Worm (Caenorhabditis elegans) whole organism, L3 larva: ENCODE results near the gene pms-2.

Source experiments
- ceh-16 ChIP-seq: sonication (generic microtip); optimal IDR thresholded peaks from 2 replicates; lab custom pipeline; 2017; ENCODE audit warnings: missing biosample characterization, missing genetic modification characterization
- elt-3 ChIP-seq, 3 experiments: fragments of 150-350 bp in 1 of 3; sonication (generic microtip) in 2 of 3; optimal IDR thresholded peaks; 2 replicates in 2 of 3; 4 replicates in 1 of 3; lab custom pipeline; 2014 to 2017; ENCODE audit warnings: missing biosample characterization in 3 of 3, missing genetic modification characterization in 3 of 3
- jun-1 ChIP-seq: fragments of 150-350 bp; optimal IDR thresholded peaks from 2 replicates; lab custom pipeline; 2014; ENCODE audit warnings: missing biosample characterization, missing genetic modification reagents, missing genetic modification characterization
- lin-15B ChIP-seq: fragments of 150-350 bp; optimal IDR thresholded peaks from 2 replicates; lab custom pipeline; 2014; ENCODE audit warnings: missing biosample characterization, missing genetic modification characterization
- mdl-1 ChIP-seq: fragments of 150-350 bp; optimal IDR thresholded peaks from 2 replicates; lab custom pipeline; 2014; ENCODE audit warnings: missing biosample characterization, missing genetic modification characterization
- nhr-11 ChIP-seq: fragments of 150-350 bp; optimal IDR thresholded peaks from 2 replicates; lab custom pipeline; 2014; ENCODE audit warnings: missing biosample characterization, missing genetic modification characterization
- nhr-25 ChIP-seq: sonication (generic microtip); optimal IDR thresholded peaks from 2 replicates; lab custom pipeline; 2017; ENCODE audit warnings: missing biosample characterization, missing genetic modification characterization
- nhr-76 ChIP-seq: fragments of 150-350 bp; sonication (generic microtip); optimal IDR thresholded peaks from 5 replicates; lab custom pipeline; 2014; ENCODE audit warnings: missing biosample characterization, missing genetic modification characterization
- pqm-1 ChIP-seq: fragments of 150-350 bp; optimal IDR thresholded peaks from 2 replicates; lab custom pipeline; 2017; ENCODE audit warnings: missing biosample characterization, missing genetic modification characterization, inconsistent platforms
- sea-2 ChIP-seq: fragments of 150-350 bp; sonication (generic microtip); optimal IDR thresholded peaks from 4 replicates; lab custom pipeline; 2014; ENCODE audit warnings: missing biosample characterization, missing genetic modification reagents, missing genetic modification characterization
- skn-1 ChIP-seq: fragments of 150-350 bp; optimal IDR thresholded peaks from 2 replicates; lab custom pipeline; 2014; ENCODE audit warnings: missing biosample characterization, missing genetic modification characterization
- tbx-2 ChIP-seq: sonication (generic microtip); optimal IDR thresholded peaks from 2 replicates; lab custom pipeline; 2016; ENCODE audit warnings: mild to moderate bottlenecking, missing genetic modification characterization, missing compliant biosample characterization
- unc-62 ChIP-seq: fragments of 150-350 bp; sonication (generic microtip); optimal IDR thresholded peaks from 4 replicates; lab custom pipeline; 2014; ENCODE audit warnings: missing biosample characterization, missing genetic modification reagents, missing genetic modification characterization
- zag-1 ChIP-seq: fragments of 150-350 bp; optimal IDR thresholded peaks from 2 replicates; lab custom pipeline; 2014; ENCODE audit warnings: missing biosample characterization, missing genetic modification characterization

ce11 chrV:11615948-11616681 is 45.7 kb upstream of the pms-2 start, which contains the start of gene nlp-24:
- TF ChIP-seq jun-1 (tag; lab: Kevin White, UChicago) (no peak), lin-15B (no peak), unc-62 (no peak), mdl-1 (tag; lab: Kevin White, UChicago) (no peak), tbx-2 (tag; lab: Kevin White, UChicago) (no peak), pqm-1 (tag; lab: Kevin White, UChicago) (no peak), nhr-11 (no peak), skn-1 (no peak), sea-2 (no peak), elt-3 (tag; optimal IDR thresholded peaks at IDR 0.05; lab: Kevin White, UChicago) (no peak), ceh-16 (no peak), nhr-76 (tag; lab: Kevin White, UChicago) (no peak), nhr-25 (peak; percentile 71), zag-1 (tag; lab: Kevin White, UChicago) (no peak)
